Worm (Caenorhabditis elegans) whole organism, midembryonic: ENCODE data around the gene lin-9.

Experiments
- T22C8.4 ChIP-seq: fragments of 200-800 bp; sonication (Bioruptor generic); IDR thresholded peaks from 2 replicates; pipeline ENCODE4 v1.3.6; 2022; ENCODE audit warnings: missing genetic modification characterization, missing compliant biosample characterization
- ref-1 ChIP-seq: fragments of 200-800 bp; sonication (Bioruptor generic); conservative IDR thresholded peaks from 2 replicates; pipeline ENCODE4 v1.3.6; 2022; ENCODE audit warnings: missing genetic modification reagents, missing genetic modification characterization, missing compliant biosample characterization
- tab-1 ChIP-seq: fragments of 200-800 bp; sonication (Bioruptor generic); IDR thresholded peaks from 2 replicates; pipeline ENCODE4 v1.3.6; 2022; ENCODE audit warnings: missing genetic modification characterization, missing compliant biosample characterization

ce11 chrIII:8866983-8867842 is 36.7 kb downstream of the lin-9 start:
- TF ChIP-seq T22C8.4 (GFP tag; lab: Robert Waterston, UW) (no peak), tab-1 (GFP tag; lab: Robert Waterston, UW) (no peak), ref-1 (GFP tag; lab: Robert Waterston, UW) (no peak)
